Fruit fly (Drosophila melanogaster) whole organism, embryonic: ENCODE data around the gene Gyc89Da.

ENCODE experiments used
- B-H1 ChIP-seq: fragments of 200-800 bp; sonication (Bioruptor generic); IDR thresholded peaks from 3 replicates; pipeline ENCODE4 v1.3.6; 2022; ENCODE audit warnings: missing biosample characterization, missing genetic modification characterization
- CG10654 ChIP-seq: fragments of 200-800 bp; sonication (Bioruptor generic); optimal IDR thresholded peaks from 2 replicates; lab custom pipeline; 2016; ENCODE audit warnings: missing biosample characterization, missing genetic modification characterization
- CG11247 ChIP-seq: fragments of 200-800 bp; sonication (Bioruptor generic); IDR thresholded peaks from 2 replicates; pipeline ENCODE4 v1.3.6; 2022; ENCODE audit warnings: missing biosample characterization, missing genetic modification characterization
- CG11398 ChIP-seq: fragments of 200-800 bp; sonication (Bioruptor generic); optimal IDR thresholded peaks from 2 replicates; lab custom pipeline; 2016; ENCODE audit warnings: missing biosample characterization, missing genetic modification characterization
- CG12104 ChIP-seq: fragments of 200-800 bp; sonication (Bioruptor generic); optimal IDR thresholded peaks from 3 replicates; lab custom pipeline; 2016; ENCODE audit warnings: missing biosample characterization, missing genetic modification characterization
- CG12391 ChIP-seq: fragments of 200-800 bp; sonication (Bioruptor generic); optimal IDR thresholded peaks from 3 replicates; lab custom pipeline; 2018; ENCODE audit warnings: missing biosample characterization, mild to moderate bottlenecking, missing genetic modification characterization, moderate library complexity
- CG13894 ChIP-seq: fragments of 200-800 bp; sonication (Bioruptor generic); optimal IDR thresholded peaks from 3 replicates; lab custom pipeline; 2018; ENCODE audit warnings: missing biosample characterization, mild to moderate bottlenecking, missing genetic modification characterization, moderate library complexity
- CG1647 ChIP-seq: fragments of 200-800 bp; sonication (Bioruptor generic); optimal IDR thresholded peaks from 3 replicates; lab custom pipeline; 2016; ENCODE audit warnings: missing biosample characterization, missing genetic modification characterization
- CG2116 ChIP-seq: fragments of 200-800 bp; sonication (Bioruptor generic); optimal IDR thresholded peaks from 3 replicates; lab custom pipeline; 2018; ENCODE audit warnings: missing biosample characterization, mild to moderate bottlenecking, missing genetic modification characterization
- CG2129 ChIP-seq: fragments of 200-800 bp; sonication (Bioruptor generic); IDR thresholded peaks from 2 replicates; pipeline ENCODE4 v1.3.6; 2022; ENCODE audit warnings: missing biosample characterization, missing genetic modification characterization; ENCODE audit not compliant: partially characterized antibody
- CG2199 ChIP-seq: fragments of 200-800 bp; sonication (Bioruptor generic); IDR thresholded peaks from 3 replicates; pipeline ENCODE4 v1.3.6; 2022; ENCODE audit warnings: missing biosample characterization, missing genetic modification characterization
- CG31441 ChIP-seq: fragments of 200-800 bp; sonication (Bioruptor generic); IDR thresholded peaks from 2 replicates; pipeline ENCODE4 v1.3.6; 2022; ENCODE audit warnings: missing biosample characterization, missing genetic modification characterization
- CG34376 ChIP-seq: fragments of 200-800 bp; sonication (Bioruptor generic); optimal IDR thresholded peaks from 2 replicates; lab custom pipeline; 2018; ENCODE audit warnings: missing biosample characterization, mild to moderate bottlenecking, missing genetic modification characterization
- CG3995 ChIP-seq: fragments of 200-800 bp; sonication (Bioruptor generic); optimal IDR thresholded peaks from 3 replicates; lab custom pipeline; 2016; ENCODE audit warnings: missing biosample characterization, missing genetic modification characterization
- CG4282 ChIP-seq: fragments of 200-800 bp; sonication (Bioruptor generic); optimal IDR thresholded peaks from 2 replicates; lab custom pipeline; 2016; ENCODE audit warnings: missing biosample characterization, missing genetic modification characterization
- CG4707 ChIP-seq: fragments of 200-800 bp; sonication (Bioruptor generic); optimal IDR thresholded peaks from 2 replicates; lab custom pipeline; 2018; ENCODE audit warnings: missing biosample characterization, mild to moderate bottlenecking, missing genetic modification characterization, moderate library complexity
- CG5245 ChIP-seq: fragments of 200-800 bp; sonication (Bioruptor generic); optimal IDR thresholded peaks from 3 replicates; lab custom pipeline; 2016; ENCODE audit warnings: missing biosample characterization, missing genetic modification characterization
- CG6854 ChIP-seq: fragments of 200-800 bp; sonication (Bioruptor generic); optimal IDR thresholded peaks from 3 replicates; lab custom pipeline; 2017; ENCODE audit warnings: missing biosample characterization, mild to moderate bottlenecking, missing genetic modification characterization
- CG7372 ChIP-seq: fragments of 200-800 bp; sonication (Bioruptor generic); IDR thresholded peaks from 2 replicates; pipeline ENCODE4 v1.3.6; 2022; ENCODE audit warnings: missing biosample characterization, missing genetic modification characterization
- CG8359 ChIP-seq: fragments of 200-800 bp; sonication (Bioruptor generic); optimal IDR thresholded peaks from 2 replicates; lab custom pipeline; 2017; ENCODE audit warnings: missing biosample characterization, mild to moderate bottlenecking, missing genetic modification characterization, borderline replicate concordance
- Camta ChIP-seq: fragments of 200-800 bp; sonication (Bioruptor generic); optimal IDR thresholded peaks from 2 replicates; lab custom pipeline; 2016; ENCODE audit warnings: missing biosample characterization, missing genetic modification characterization
- Chrac-16 ChIP-seq: fragments of 200-800 bp; sonication (Bioruptor generic); optimal IDR thresholded peaks from 3 replicates; lab custom pipeline; 2016; ENCODE audit warnings: missing biosample characterization, missing genetic modification characterization
- Dp ChIP-seq: fragments of 200-800 bp; sonication (Bioruptor generic); optimal IDR thresholded peaks from 2 replicates; lab custom pipeline; 2018; ENCODE audit warnings: missing biosample characterization, mild to moderate bottlenecking, missing genetic modification characterization, moderate library complexity
- Dref ChIP-seq: fragments of 200-800 bp; sonication (Bioruptor generic); IDR thresholded peaks from 2 replicates; pipeline ENCODE4 v1.3.6; 2022; ENCODE audit warnings: missing biosample characterization, missing genetic modification characterization
- Drgx ChIP-seq: fragments of 200-800 bp; sonication (Bioruptor generic); IDR thresholded peaks from 2 replicates; pipeline ENCODE4 v1.3.6; 2022; ENCODE audit warnings: missing biosample characterization, missing genetic modification characterization
- E2f1 ChIP-seq: fragments of 200-800 bp; sonication (Bioruptor generic); IDR thresholded peaks from 2 replicates; pipeline ENCODE4 v1.3.6; 2022; ENCODE audit warnings: missing biosample characterization, missing genetic modification characterization
- HHEX ChIP-seq: fragments of 200-800 bp; sonication (Bioruptor generic); optimal IDR thresholded peaks from 3 replicates; lab custom pipeline; 2017; ENCODE audit warnings: missing biosample characterization, mild to moderate bottlenecking, missing genetic modification characterization, missing genetic modification reagents
- Max ChIP-seq: fragments of 200-800 bp; sonication (Bioruptor generic); optimal IDR thresholded peaks from 2 replicates; lab custom pipeline; 2016; ENCODE audit warnings: missing biosample characterization, mild to moderate bottlenecking, missing genetic modification characterization
- Myb ChIP-seq: fragments of 200-800 bp; sonication (Bioruptor generic); optimal IDR thresholded peaks from 2 replicates; lab custom pipeline; 2016; ENCODE audit warnings: missing biosample characterization, missing genetic modification characterization
- Ptx1 ChIP-seq: fragments of 200-800 bp; sonication (Bioruptor generic); IDR thresholded peaks from 2 replicates; pipeline ENCODE4 v1.3.6; 2022; ENCODE audit warnings: missing biosample characterization, missing genetic modification characterization
- Six4 ChIP-seq: fragments of 200-800 bp; sonication (Bioruptor generic); optimal IDR thresholded peaks from 2 replicates; lab custom pipeline; 2016; ENCODE audit warnings: missing biosample characterization, missing genetic modification characterization
- Ssrp ChIP-seq: fragments of 200-800 bp; sonication (Bioruptor generic); optimal IDR thresholded peaks from 2 replicates; lab custom pipeline; 2018; ENCODE audit warnings: missing biosample characterization, mild to moderate bottlenecking, missing genetic modification characterization, moderate library complexity
- Xrp1 ChIP-seq: fragments of 200-800 bp; sonication (Bioruptor generic); IDR thresholded peaks from 2 replicates; pipeline ENCODE4 v1.3.6; 2022; ENCODE audit warnings: missing biosample characterization, missing genetic modification characterization
- ac ChIP-seq: fragments of 200-800 bp; sonication (Bioruptor generic); optimal IDR thresholded peaks from 3 replicates; lab custom pipeline; 2017; ENCODE audit warnings: missing biosample characterization, mild to moderate bottlenecking, missing genetic modification characterization
- bigmax ChIP-seq: fragments of 200-800 bp; sonication (Bioruptor generic); optimal IDR thresholded peaks from 2 replicates; lab custom pipeline; 2018; ENCODE audit warnings: missing biosample characterization, mild to moderate bottlenecking, missing genetic modification characterization
- cg ChIP-seq: fragments of 200-800 bp; sonication (Bioruptor generic); optimal IDR thresholded peaks from 3 replicates; lab custom pipeline; 2019; ENCODE audit warnings: missing biosample characterization, mild to moderate bottlenecking, missing genetic modification characterization, moderate library complexity
- chif ChIP-seq, 2 experiments: fragments of 200-800 bp; sonication (Bioruptor generic); optimal IDR thresholded peaks; 3 replicates each; lab custom pipeline; 2016; ENCODE audit warnings: missing biosample characterization in 2 of 2, missing genetic modification characterization in 2 of 2
- esg ChIP-seq: fragments of 200-800 bp; sonication (Bioruptor generic); conservative IDR thresholded peaks from 2 replicates; pipeline ENCODE4 v1.3.6; 2022; ENCODE audit warnings: missing biosample characterization, missing genetic modification characterization
- gro ChIP-seq: fragments of 200-800 bp; sonication (Bioruptor generic); optimal IDR thresholded peaks from 2 replicates; lab custom pipeline; 2016; ENCODE audit warnings: missing biosample characterization, missing genetic modification characterization
- gsb ChIP-seq: fragments of 200-800 bp; sonication (Bioruptor generic); IDR thresholded peaks from 2 replicates; pipeline ENCODE4 v1.3.6; 2022; ENCODE audit warnings: missing biosample characterization, missing genetic modification characterization
- ind ChIP-seq: fragments of 200-800 bp; sonication (Bioruptor generic); optimal IDR thresholded peaks from 3 replicates; lab custom pipeline; 2016; ENCODE audit warnings: missing biosample characterization, missing genetic modification characterization
- knrl ChIP-seq: fragments of 200-800 bp; sonication (Bioruptor generic); IDR thresholded peaks from 3 replicates; pipeline ENCODE4 v1.3.6; 2022; ENCODE audit warnings: missing biosample characterization, missing genetic modification characterization; ENCODE audit not compliant: partially characterized antibody
- mam ChIP-seq: fragments of 200-800 bp; sonication (Bioruptor generic); optimal IDR thresholded peaks from 3 replicates; lab custom pipeline; 2016; ENCODE audit warnings: missing biosample characterization, missing genetic modification characterization
- org-1 ChIP-seq: fragments of 200-800 bp; sonication (Bioruptor generic); optimal IDR thresholded peaks from 2 replicates; lab custom pipeline; 2017; ENCODE audit warnings: missing biosample characterization, missing genetic modification characterization
- prd ChIP-seq, 3 experiments: fragments of >200 bp in 2 of 3; fragments of 200-800 bp in 1 of 3; sonication (Bioruptor generic) in 1 of 3; optimal IDR thresholded peaks in 2 of 3; IDR thresholded peaks in 1 of 3; 2 replicates in 2 of 3; 3 replicates in 1 of 3; pipeline versions ENCODE4 v1.3.6 to Lab custom; 2017 to 2022; ENCODE audit warnings: missing biosample characterization in 1 of 3, missing genetic modification characterization in 1 of 3
- pros ChIP-seq: fragments of 200-800 bp; sonication (Bioruptor generic); optimal IDR thresholded peaks from 3 replicates; lab custom pipeline; 2019; ENCODE audit warnings: missing biosample characterization, mild to moderate bottlenecking, missing genetic modification characterization, moderate library complexity
- salm ChIP-seq: fragments of 200-800 bp; sonication (Bioruptor generic); optimal IDR thresholded peaks from 2 replicates; lab custom pipeline; 2018; ENCODE audit warnings: missing biosample characterization, mild to moderate bottlenecking, missing genetic modification characterization
- schlank ChIP-seq: fragments of 200-800 bp; sonication (Bioruptor generic); optimal IDR thresholded peaks from 2 replicates; lab custom pipeline; 2018; ENCODE audit warnings: missing biosample characterization, mild to moderate bottlenecking, missing genetic modification characterization
- slbo ChIP-seq: fragments of 200-800 bp; sonication (Bioruptor generic); IDR thresholded peaks from 2 replicates; pipeline ENCODE4 v1.3.6; 2022; ENCODE audit warnings: missing biosample characterization, missing genetic modification characterization

Gene Gyc89Da

DNA sequence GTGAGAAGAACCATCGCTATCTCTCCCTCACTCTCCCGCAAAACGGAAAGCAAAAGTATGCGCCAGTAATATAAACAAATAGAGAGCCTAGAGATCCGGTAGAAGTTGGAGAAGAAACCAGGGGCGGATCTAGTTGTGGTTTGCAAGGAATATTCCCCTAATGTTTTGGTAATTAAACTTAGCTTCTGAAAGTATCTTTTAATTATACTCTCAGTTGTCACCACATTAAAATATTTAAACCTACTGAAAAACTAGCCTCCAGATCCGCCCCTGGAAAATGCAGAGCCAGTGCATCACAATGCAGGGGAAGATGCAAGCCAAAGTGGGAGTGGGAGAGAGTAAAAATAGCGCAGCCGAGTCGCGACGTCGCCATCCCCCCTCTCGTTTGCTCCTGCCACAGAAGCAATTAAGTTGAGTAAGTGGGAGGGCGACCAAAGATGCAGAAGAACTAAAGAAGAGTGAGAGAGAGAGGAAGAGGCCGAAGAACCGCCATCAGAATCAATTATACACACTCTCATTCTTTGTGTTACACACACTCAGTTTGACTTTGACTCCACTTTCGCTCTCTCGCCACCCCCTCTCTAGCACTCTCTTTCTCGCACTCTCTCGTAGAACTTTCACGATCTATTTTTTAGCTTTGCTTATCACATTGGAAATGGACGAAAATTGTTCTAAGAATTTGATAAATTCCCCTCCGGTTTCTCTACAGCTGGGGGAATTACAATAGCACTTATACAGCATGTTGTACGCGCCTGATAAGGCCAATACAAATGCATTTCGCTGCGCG is 23.0 kb upstream of the Gyc89Da start (continued):
- TF ChIP-seq Myb, result peak; percentile 64
- peak; percentile 47 for TF ChIP-seq CG6854
- peak; percentile 93 for TF ChIP-seq slbo (GFP tag; lab: Robert Waterston, UW)
- no peak for TF ChIP-seq Dref (GFP tag; lab: Robert Waterston, UW)
- TF ChIP-seq CG2199, result peak; percentile 98
- peak; percentile 21 for TF ChIP-seq CG13894
- peak; percentile 81 for TF ChIP-seq CG11398 (GFP tag; lab: Kevin White, UChicago)
- peak; percentile 68; the same call in 2 of the 3 replicates for TF ChIP-seq knrl (GFP tag; lab: Robert Waterston, UW)
- TF ChIP-seq Six4 (GFP tag; lab: Kevin White, UChicago), result peak; percentile 93
- no peak for TF ChIP-seq CG2129
- peak; percentile 43 for TF ChIP-seq CG2116 (GFP tag; lab: Kevin White, UChicago)
- TF ChIP-seq CG8359 (GFP tag; lab: Kevin White, UChicago), result peak; percentile 84
- TF ChIP-seq Ptx1, result peak; percentile 94
- peak; percentile 92 for TF ChIP-seq CG11247 (GFP tag; lab: Robert Waterston, UW)
- peak; percentile 93 for TF ChIP-seq CG10654 (GFP tag; lab: Kevin White, UChicago)
- peak; percentile 94 for TF ChIP-seq ind
- TF ChIP-seq Dp (GFP tag; lab: Kevin White, UChicago), result no peak
- TF ChIP-seq schlank (tag; lab: Kevin White, UChicago), result peak; percentile 71
- peak; percentile 93 for TF ChIP-seq CG31441 (GFP tag; lab: Robert Waterston, UW)
- peak; percentile 85 for TF ChIP-seq salm (tag; lab: Kevin White, UChicago)
- peak; percentile 93 to 96 for TF ChIP-seq chif (GFP tag; optimal IDR thresholded peaks at IDR 0.05; lab: Kevin White, UChicago)
- peak; percentile 88 for TF ChIP-seq Max (GFP tag; lab: Kevin White, UChicago)
- TF ChIP-seq Ssrp (tag; lab: Kevin White, UChicago), result peak; percentile 97
- peak; percentile 16 for TF ChIP-seq CG4282 (GFP tag; lab: Kevin White, UChicago)
- TF ChIP-seq cg (GFP tag; lab: Kevin White, UChicago), result peak; percentile 66
- TF ChIP-seq CG12391, result peak; percentile 92
- TF ChIP-seq gsb (GFP tag; lab: Robert Waterston, UW), result peak; percentile 75
- peak; percentile 91 for TF ChIP-seq esg (GFP tag; lab: Robert Waterston, UW)
- TF ChIP-seq mam, result peak; percentile 90
- TF ChIP-seq CG4707, result peak; percentile 90
- TF ChIP-seq ac, result peak; percentile 86
- TF ChIP-seq B-H1 (GFP tag; lab: Robert Waterston, UW), result peak; percentile 89
- TF ChIP-seq bigmax (GFP tag; lab: Kevin White, UChicago), result peak; percentile 9
- TF ChIP-seq CG5245 (GFP tag; lab: Kevin White, UChicago), result peak; percentile 96
- TF ChIP-seq CG34376 (GFP tag; lab: Kevin White, UChicago), result no peak
- TF ChIP-seq E2f1 (GFP tag; lab: Robert Waterston, UW), result peak; percentile 94
- peak; percentile 88 for TF ChIP-seq Camta (GFP tag; lab: Kevin White, UChicago)
- TF ChIP-seq Chrac-16, result peak; percentile 94
- peak; percentile 94 for TF ChIP-seq CG1647 (GFP tag; lab: Kevin White, UChicago)
- TF ChIP-seq prd (optimal IDR thresholded peaks at IDR 0.05; lab: Kevin White, UChicago), result no peak
- peak; percentile 97 for TF ChIP-seq prd (GFP tag; IDR thresholded peaks at IDR 0.05; lab: Robert Waterston, UW)
- TF ChIP-seq org-1, result peak; percentile 88
- TF ChIP-seq gro (GFP tag; lab: Kevin White, UChicago), result peak; percentile 74
- TF ChIP-seq pros (GFP tag; lab: Kevin White, UChicago), result peak; percentile 96
- peak; percentile 88 for TF ChIP-seq CG12104
- TF ChIP-seq Drgx (GFP tag; lab: Robert Waterston, UW), result peak; percentile 99
- TF ChIP-seq CG7372 (GFP tag; lab: Robert Waterston, UW), result peak; percentile 88
- peak; percentile 90 for TF ChIP-seq HHEX (GFP tag; lab: Kevin White, UChicago)
- peak; percentile 23 for TF ChIP-seq CG3995 (GFP tag; lab: Kevin White, UChicago)
- peak; percentile 98 for TF ChIP-seq Xrp1 (GFP tag; lab: Robert Waterston, UW)
